Fruit fly (Drosophila melanogaster) whole organism, embryonic: Measurements from ENCODE around the gene CG11629.

ENCODE experiments used
- Abd-B ChIP-seq: fragments of 200-800 bp; sonication (Bioruptor generic); optimal IDR thresholded peaks from 2 replicates; lab custom pipeline; 2018; ENCODE audit warnings: missing biosample characterization, mild to moderate bottlenecking, missing genetic modification characterization, moderate library complexity
- Awh ChIP-seq: fragments of 200-800 bp; sonication (Bioruptor generic); IDR thresholded peaks from 2 replicates; pipeline ENCODE4, ENCODE4 v1.3.6; 2022; ENCODE audit warnings: missing biosample characterization, missing genetic modification characterization
- BEAF-32 ChIP-seq: fragments of 200-800 bp; sonication (Bioruptor generic); optimal IDR thresholded peaks from 3 replicates; lab custom pipeline; 2017; ENCODE audit warnings: missing biosample characterization, missing genetic modification characterization, mild to moderate bottlenecking, moderate library complexity, missing genetic modification reagents
- Bgb ChIP-seq: fragments of 200-800 bp; sonication (Bioruptor generic); IDR thresholded peaks from 2 replicates; pipeline ENCODE4 v1.3.6; 2022; ENCODE audit warnings: missing biosample characterization, missing genetic modification characterization; ENCODE audit not compliant: partially characterized antibody
- Blimp-1 ChIP-seq: fragments of 200-800 bp; sonication (Bioruptor generic); optimal IDR thresholded peaks from 3 replicates; lab custom pipeline; 2018; ENCODE audit warnings: missing biosample characterization, missing genetic modification characterization, mild to moderate bottlenecking, moderate library complexity, missing genetic modification reagents
- CG10274 ChIP-seq: fragments of 200-800 bp; sonication (Bioruptor generic); optimal IDR thresholded peaks from 3 replicates; lab custom pipeline; 2017; ENCODE audit warnings: missing biosample characterization, mild to moderate bottlenecking, missing genetic modification characterization
- CG10565 ChIP-seq: fragments of 200-800 bp; sonication (Bioruptor generic); optimal IDR thresholded peaks from 3 replicates; lab custom pipeline; 2016; ENCODE audit warnings: missing biosample characterization, mild to moderate bottlenecking, missing genetic modification characterization
- CG12299 ChIP-seq: fragments of 200-800 bp; sonication (Bioruptor generic); optimal IDR thresholded peaks from 2 replicates; lab custom pipeline; 2018; ENCODE audit warnings: missing biosample characterization, mild to moderate bottlenecking, missing genetic modification characterization
- CG12744 ChIP-seq: fragments of 200-800 bp; sonication (Bioruptor generic); optimal IDR thresholded peaks from 2 replicates; lab custom pipeline; 2016; ENCODE audit warnings: missing biosample characterization, missing genetic modification characterization
- CG17361 ChIP-seq: fragments of 200-800 bp; sonication (Bioruptor generic); IDR thresholded peaks from 3 replicates; pipeline ENCODE4 v1.3.6; 2022; ENCODE audit warnings: missing biosample characterization, missing genetic modification characterization
- CG17912 ChIP-seq: fragments of 200-800 bp; sonication (Bioruptor generic); optimal IDR thresholded peaks from 2 replicates; lab custom pipeline; 2018; ENCODE audit warnings: missing biosample characterization, mild to moderate bottlenecking, missing genetic modification characterization
- CG1792 ChIP-seq: fragments of 200-800 bp; sonication (Bioruptor generic); optimal IDR thresholded peaks from 2 replicates; lab custom pipeline; 2016; ENCODE audit warnings: missing biosample characterization, missing genetic modification characterization
- CG2199 ChIP-seq: fragments of 200-800 bp; sonication (Bioruptor generic); IDR thresholded peaks from 3 replicates; pipeline ENCODE4 v1.3.6; 2022; ENCODE audit warnings: missing biosample characterization, missing genetic modification characterization
- CG32532 ChIP-seq: fragments of 200-800 bp; sonication (Bioruptor generic); IDR thresholded peaks from 2 replicates; pipeline ENCODE4 v1.3.6; 2022; ENCODE audit warnings: missing biosample characterization, missing genetic modification characterization
- CG7745 ChIP-seq: fragments of 200-800 bp; sonication (Bioruptor generic); optimal IDR thresholded peaks from 2 replicates; lab custom pipeline; 2018; ENCODE audit warnings: missing biosample characterization, mild to moderate bottlenecking, missing genetic modification characterization, moderate library complexity
- CG7839 ChIP-seq: fragments of 200-800 bp; sonication (Bioruptor generic); optimal IDR thresholded peaks from 3 replicates; lab custom pipeline; 2018; ENCODE audit warnings: missing biosample characterization, mild to moderate bottlenecking, missing genetic modification characterization, moderate library complexity
- CG8359 ChIP-seq: fragments of 200-800 bp; sonication (Bioruptor generic); optimal IDR thresholded peaks from 2 replicates; lab custom pipeline; 2017; ENCODE audit warnings: missing biosample characterization, mild to moderate bottlenecking, missing genetic modification characterization, borderline replicate concordance
- CHES-1-like ChIP-seq: fragments of 200-800 bp; sonication (Bioruptor generic); optimal IDR thresholded peaks from 2 replicates; lab custom pipeline; 2016; ENCODE audit warnings: missing biosample characterization, missing genetic modification characterization
- D19B ChIP-seq: fragments of 200-800 bp; sonication (Bioruptor generic); optimal IDR thresholded peaks from 2 replicates; lab custom pipeline; 2017; ENCODE audit warnings: missing biosample characterization, mild to moderate bottlenecking, missing genetic modification characterization
- HLH54F ChIP-seq: fragments of 200-800 bp; sonication (Bioruptor generic); optimal IDR thresholded peaks from 3 replicates; lab custom pipeline; 2016; ENCODE audit warnings: missing biosample characterization, missing genetic modification characterization
- Max ChIP-seq: fragments of 200-800 bp; sonication (Bioruptor generic); optimal IDR thresholded peaks from 2 replicates; lab custom pipeline; 2016; ENCODE audit warnings: missing biosample characterization, mild to moderate bottlenecking, missing genetic modification characterization
- Med ChIP-seq: fragments of 200-800 bp; sonication (Bioruptor generic); peaks from one replicate; lab custom pipeline; 2016; ENCODE audit warnings: missing biosample characterization, missing genetic modification characterization, mild to moderate bottlenecking, inconsistent platforms, moderate library complexity
- Opbp ChIP-seq: fragments of 200-800 bp; sonication (Bioruptor generic); IDR thresholded peaks from 3 replicates; pipeline ENCODE4 v1.3.6; 2022; ENCODE audit warnings: missing biosample characterization, missing genetic modification characterization; ENCODE audit not compliant: partially characterized antibody
- Ptx1 ChIP-seq: fragments of 200-800 bp; sonication (Bioruptor generic); IDR thresholded peaks from 2 replicates; pipeline ENCODE4 v1.3.6; 2022; ENCODE audit warnings: missing biosample characterization, missing genetic modification characterization
- Ravus ChIP-seq: fragments of 200-800 bp; sonication (Bioruptor generic); IDR thresholded peaks from 2 replicates; pipeline ENCODE4 v1.3.6; 2022; ENCODE audit warnings: missing biosample characterization, missing genetic modification characterization
- Spps ChIP-seq: fragments of 200-800 bp; sonication (Bioruptor generic); optimal IDR thresholded peaks from 2 replicates; lab custom pipeline; 2018; ENCODE audit warnings: missing biosample characterization, mild to moderate bottlenecking, missing genetic modification characterization
- abd-A ChIP-seq: fragments of 200-800 bp; sonication (Bioruptor generic); optimal IDR thresholded peaks from 3 replicates; lab custom pipeline; 2019; ENCODE audit warnings: missing biosample characterization, mild to moderate bottlenecking, missing genetic modification characterization, moderate library complexity
- amos ChIP-seq: fragments of 200-800 bp; sonication (Bioruptor generic); IDR thresholded peaks from 2 replicates; pipeline ENCODE4 v1.3.6; 2022; ENCODE audit warnings: missing biosample characterization, missing genetic modification characterization; ENCODE audit not compliant: partially characterized antibody
- aop ChIP-seq: fragments of 200-800 bp; sonication (Bioruptor generic); IDR thresholded peaks from 2 replicates; pipeline ENCODE4 v1.3.6; 2022; ENCODE audit warnings: missing biosample characterization, missing genetic modification characterization
- cad ChIP-seq: fragments of >200 bp; optimal IDR thresholded peaks from 2 replicates; lab custom pipeline; 2017; ENCODE audit warnings: missing biosample characterization, missing genetic modification characterization
- chinmo ChIP-seq: fragments of 200-800 bp; sonication (Bioruptor generic); IDR thresholded peaks from 4 replicates; pipeline ENCODE4 v1.3.6; 2022; ENCODE audit warnings: missing biosample characterization, missing genetic modification characterization; ENCODE audit not compliant: partially characterized antibody
- danr ChIP-seq: fragments of 200-800 bp; sonication (Bioruptor generic); IDR thresholded peaks from 2 replicates; pipeline ENCODE4 v1.3.6; 2022; ENCODE audit warnings: missing biosample characterization, missing genetic modification characterization
- ewg ChIP-seq: fragments of 200-800 bp; sonication (Bioruptor generic); optimal IDR thresholded peaks from 3 replicates; lab custom pipeline; 2017; ENCODE audit warnings: mild to moderate bottlenecking, missing biosample characterization, missing genetic modification reagents, missing genetic modification characterization
- exex ChIP-seq: fragments of 200-800 bp; sonication (Bioruptor generic); optimal IDR thresholded peaks from 4 replicates; lab custom pipeline; 2018; ENCODE audit warnings: missing biosample characterization, mild to moderate bottlenecking, missing genetic modification characterization, moderate library complexity
- gfzf ChIP-seq: fragments of 200-800 bp; sonication (Bioruptor generic); optimal IDR thresholded peaks from 2 replicates; lab custom pipeline; 2016; ENCODE audit warnings: missing biosample characterization, mild to moderate bottlenecking, missing genetic modification characterization, moderate library complexity
- hb ChIP-seq: fragments of 200-800 bp; sonication (Bioruptor generic); IDR thresholded peaks from 3 replicates; pipeline ENCODE4 v1.3.6; 2022; ENCODE audit warnings: missing biosample characterization, missing genetic modification characterization; ENCODE audit not compliant: partially characterized antibody
- jing ChIP-seq: fragments of 200-800 bp; sonication (Bioruptor generic); optimal IDR thresholded peaks from 2 replicates; lab custom pipeline; 2018; ENCODE audit warnings: missing biosample characterization, mild to moderate bottlenecking, missing genetic modification characterization
- klu ChIP-seq: fragments of 200-800 bp; sonication (Bioruptor generic); IDR thresholded peaks from 2 replicates; pipeline ENCODE4 v1.3.6; 2022; ENCODE audit warnings: missing biosample characterization, missing genetic modification characterization
- otp ChIP-seq: fragments of 200-800 bp; sonication (Bioruptor generic); IDR thresholded peaks from 3 replicates; pipeline ENCODE4, ENCODE4 v1.3.6; 2022; ENCODE audit warnings: missing biosample characterization, missing genetic modification characterization
- sc ChIP-seq, 3 experiments: fragments of >200 bp in 2 of 3; fragments of 200-800 bp in 1 of 3; sonication (Bioruptor generic) in 1 of 3; optimal IDR thresholded peaks; 2 replicates in 2 of 3; 3 replicates in 1 of 3; lab custom pipeline; 2017; ENCODE audit warnings: mild to moderate bottlenecking in 1 of 3, missing biosample characterization in 1 of 3, missing genetic modification characterization in 1 of 3, missing genetic modification reagents in 1 of 3
- sens ChIP-seq: fragments of 200-800 bp; sonication (Bioruptor generic); peaks from one replicate; lab custom pipeline; 2016; ENCODE audit warnings: missing biosample characterization, missing genetic modification characterization
- shn ChIP-seq: fragments of 200-800 bp; sonication (Bioruptor generic); optimal IDR thresholded peaks from 3 replicates; lab custom pipeline; 2016; ENCODE audit warnings: missing biosample characterization, missing genetic modification characterization
- sr ChIP-seq: fragments of 200-800 bp; sonication (Bioruptor generic); IDR thresholded peaks from 3 replicates; pipeline ENCODE4 v1.3.6; 2022; ENCODE audit warnings: missing biosample characterization, missing genetic modification characterization
- toy ChIP-seq: fragments of 200-800 bp; sonication (Bioruptor generic); IDR thresholded peaks from 2 replicates; pipeline ENCODE4 v1.3.6; 2022; ENCODE audit warnings: missing biosample characterization, missing genetic modification characterization
- trh ChIP-seq: fragments of 200-800 bp; sonication (Bioruptor generic); optimal IDR thresholded peaks from 2 replicates; lab custom pipeline; 2016; ENCODE audit warnings: missing biosample characterization, missing genetic modification characterization
- vfl ChIP-seq: fragments of 200-800 bp; sonication (Bioruptor generic); optimal IDR thresholded peaks from 2 replicates; lab custom pipeline; 2016; ENCODE audit warnings: missing biosample characterization, missing genetic modification characterization
- vvl ChIP-seq: fragments of 200-800 bp; sonication (Bioruptor generic); IDR thresholded peaks from 2 replicates; pipeline ENCODE4 v1.3.6; 2022; ENCODE audit warnings: missing biosample characterization, missing genetic modification characterization

CG11629 gene

dm6 chr2L:21886260-21886659 lies 11.8 kb downstream of the CG11629 start (continued):
- TF ChIP-seq klu: no peak
- TF ChIP-seq, all 482 proteins: peak for 10

- peak; percentile 89 for TF ChIP-seq vvl (GFP tag; lab: Robert Waterston, UW)
- no peak for TF ChIP-seq hb
- TF ChIP-seq abd-A: peak; percentile 63
- no peak for TF ChIP-seq Bgb (GFP tag; lab: Robert Waterston, UW)
- TF ChIP-seq Blimp-1 (GFP tag; lab: Kevin White, UChicago): peak; percentile 50
- peak; percentile 14 for TF ChIP-seq sens (GFP tag; lab: Kevin White, UChicago)
- no peak for TF ChIP-seq sc (optimal IDR thresholded peaks at IDR 0.05; lab: Kevin White, UChicago)
- no peak for TF ChIP-seq sc (GFP tag; optimal IDR thresholded peaks at IDR 0.05; lab: Kevin White, UChicago)
- TF ChIP-seq CG12299 (tag; lab: Kevin White, UChicago): no peak
- no peak for TF ChIP-seq CG12744 (GFP tag; lab: Kevin White, UChicago)
- TF ChIP-seq CG2199: peak; percentile 91; the same call in 2 of the 3 replicates
- TF ChIP-seq amos (GFP tag; lab: Robert Waterston, UW): no peak
- peak; percentile 84 for TF ChIP-seq Awh (GFP tag; lab: Robert Waterston, UW)
These were observed 12.6 kb downstream of the CG11629 start for dm6 chr2L:21885502-21885901.

- TF ChIP-seq danr (GFP tag; lab: Robert Waterston, UW): no peak
- TF ChIP-seq chinmo: no peak
- no peak for TF ChIP-seq CG8359 (GFP tag; lab: Kevin White, UChicago)
- no peak for TF ChIP-seq CG10565 (GFP tag; lab: Kevin White, UChicago)
- peak; percentile 17 for TF ChIP-seq sens (GFP tag; lab: Kevin White, UChicago)
- no peak for TF ChIP-seq ewg (GFP tag; lab: Kevin White, UChicago)
- no peak for TF ChIP-seq Max (GFP tag; lab: Kevin White, UChicago)
- TF ChIP-seq Abd-B (GFP tag; lab: Kevin White, UChicago): no peak
- TF ChIP-seq CG32532 (GFP tag; lab: Robert Waterston, UW): no peak
- no peak for TF ChIP-seq trh (GFP tag; lab: Kevin White, UChicago)
- TF ChIP-seq otp (GFP tag; lab: Robert Waterston, UW): no peak
- TF ChIP-seq shn (GFP tag; lab: Kevin White, UChicago): no peak
- TF ChIP-seq CG10274 (GFP tag; lab: Kevin White, UChicago): no peak
- TF ChIP-seq HLH54F (GFP tag; lab: Kevin White, UChicago): no peak
- no peak for TF ChIP-seq cad (GFP tag; lab: Kevin White, UChicago)
- TF ChIP-seq Spps (tag; lab: Kevin White, UChicago): no peak
- TF ChIP-seq Opbp: no peak
- TF ChIP-seq vfl: no peak
- TF ChIP-seq CG17361 (GFP tag; lab: Robert Waterston, UW): 0 out of 3 replicates have a peak, but pooled peaks have one; percentile 12
- no peak for TF ChIP-seq gfzf (GFP tag; lab: Kevin White, UChicago)
- TF ChIP-seq aop: no peak
- TF ChIP-seq D19B (GFP tag; lab: Kevin White, UChicago): peak; percentile 47
- no peak for TF ChIP-seq Ravus (GFP tag; lab: Robert Waterston, UW)
- no peak for TF ChIP-seq klu
- no peak for TF ChIP-seq CG7839 (tag; lab: Kevin White, UChicago)
- TF ChIP-seq exex (tag; lab: Kevin White, UChicago): no peak
- TF ChIP-seq Ptx1 (GFP tag; lab: Robert Waterston, UW): no peak
- no peak for TF ChIP-seq BEAF-32 (GFP tag; lab: Kevin White, UChicago)
- TF ChIP-seq sr: no peak
- TF ChIP-seq CG1792 (GFP tag; lab: Kevin White, UChicago): no peak
- no peak for TF ChIP-seq jing (GFP tag; lab: Kevin White, UChicago)
- TF ChIP-seq CG7745 (tag; lab: Kevin White, UChicago): no peak
- peak; percentile 13 for TF ChIP-seq Med (GFP tag; lab: Kevin White, UChicago)
- no peak for TF ChIP-seq toy (GFP tag; lab: Robert Waterston, UW)
- TF ChIP-seq CG17912 (GFP tag; lab: Kevin White, UChicago): no peak
- no peak for TF ChIP-seq CHES-1-like (GFP tag; lab: Kevin White, UChicago)
These were observed 16.5 kb downstream of the CG11629 start for dm6 chr2L:21881504-21882124.
